In genomic region chr3L:14050944-14051548, dm6 we compare ENCODE assay signal across 4 fruit fly cellular contexts.
TF ChIP-seq lines count a peak whose summit lies in the region.

CG6833 (plus strand) TSS chr3L:14051206.

TF ChIP-seq in whole organism, adult, 20 proteins besides CTCF, POLR2A, EP300 and RAD21 (continued from another document):
- no peak for TF ChIP-seq ovo (GFP tag; optimal IDR thresholded peaks at IDR 0.05; lab: Kevin White, UChicago)
- no peak for TF ChIP-seq CG33017 (tag; optimal IDR thresholded peaks at IDR 0.05; lab: Kevin White, UChicago)

TF ChIP-seq in whole organism, embryonic, 481 proteins besides CTCF, POLR2A, EP300 and RAD21 (continued from another document and continues in another):
- TF ChIP-seq dmrt99B (tag; optimal IDR thresholded peaks at IDR 0.05; lab: Kevin White, UChicago) (peak; percentile 57), MBD-R2 (GFP tag; IDR thresholded peaks at IDR 0.05; lab: Robert Waterston, UW) (peak; percentile 93), CG14710 (tag; optimal IDR thresholded peaks at IDR 0.05; lab: Kevin White, UChicago) (peak; percentile 77), pfk (GFP tag; optimal IDR thresholded peaks at IDR 0.05; lab: Kevin White, UChicago) (no peak), CG42726 (GFP tag; IDR thresholded peaks at IDR 0.05; lab: Robert Waterston, UW; ENCODE audit: partially characterized antibody) (0 out of 2 replicates have a peak, but pooled peaks have one; percentile 30), Hr39 (optimal IDR thresholded peaks at IDR 0.05; lab: Kevin White, UChicago) (no peak), CG14965 (GFP tag; optimal IDR thresholded peaks at IDR 0.05; lab: Kevin White, UChicago; ENCODE audit: borderline replicate concordance) (no peak), twi (tag; optimal IDR thresholded peaks at IDR 0.05; lab: Kevin White, UChicago) (no peak), CG8944 (GFP tag; optimal IDR thresholded peaks at IDR 0.05; lab: Kevin White, UChicago) (peak; percentile 78), stwl (tag; optimal IDR thresholded peaks at IDR 0.05; lab: Kevin White, UChicago) (peak; percentile 40), Mad (GFP tag; optimal IDR thresholded peaks at IDR 0.05; lab: Kevin White, UChicago) (peak; percentile 60), lab (GFP tag; optimal IDR thresholded peaks at IDR 0.05; lab: Kevin White, UChicago) (peak; percentile 74), CG7271 (tag; optimal IDR thresholded peaks at IDR 0.05; lab: Kevin White, UChicago) (peak; percentile 68), ac (GFP tag; optimal IDR thresholded peaks at IDR 0.05; lab: Kevin White, UChicago) (no peak), HLH54F (GFP tag; optimal IDR thresholded peaks at IDR 0.05; lab: Kevin White, UChicago) (peak; percentile 73), cwo (GFP tag; optimal IDR thresholded peaks at IDR 0.05; lab: Kevin White, UChicago) (peak; percentile 11), wor (GFP tag; IDR thresholded peaks at IDR 0.05; lab: Robert Waterston, UW) (no peak), tll (GFP tag; optimal IDR thresholded peaks at IDR 0.05; lab: Kevin White, UChicago) (no peak), CG8478 (optimal IDR thresholded peaks at IDR 0.05; lab: Kevin White, UChicago) (no peak), Poxn (GFP tag; IDR thresholded peaks at IDR 0.05; lab: Robert Waterston, UW) (no peak), Lim3 (GFP tag; IDR thresholded peaks at IDR 0.05; lab: Robert Waterston, UW) (no peak), CG1832 (GFP tag; optimal IDR thresholded peaks at IDR 0.05; lab: Kevin White, UChicago) (no peak), Hand (GFP tag; optimal IDR thresholded peaks at IDR 0.05; lab: Kevin White, UChicago) (no peak), YL-1 (GFP tag; optimal IDR thresholded peaks at IDR 0.05; lab: Kevin White, UChicago) (peak; percentile 7), tio (GFP tag; optimal IDR thresholded peaks at IDR 0.05; lab: Kevin White, UChicago) (no peak), schlank (tag; optimal IDR thresholded peaks at IDR 0.05; lab: Kevin White, UChicago) (peak; percentile 35), pnt (GFP tag; optimal IDR thresholded peaks at IDR 0.05; lab: Kevin White, UChicago) (peak; percentile 75), CG2116 (GFP tag; optimal IDR thresholded peaks at IDR 0.05; lab: Kevin White, UChicago) (peak; percentile 30), sob (GFP tag; IDR thresholded peaks at IDR 0.05; lab: Robert Waterston, UW) (peak; percentile 86), zfh1 (GFP tag; IDR thresholded peaks at IDR 0.05; lab: Robert Waterston, UW) (peak; percentile 81), Side (GFP tag; optimal IDR thresholded peaks at IDR 0.05; lab: Kevin White, UChicago) (peak; percentile 74), odd (GFP tag; optimal IDR thresholded peaks at IDR 0.05; lab: Kevin White, UChicago) (no peak), tin (GFP tag; optimal IDR thresholded peaks at IDR 0.05; lab: Kevin White, UChicago) (peak; percentile 86), Chrac-16 (GFP tag; optimal IDR thresholded peaks at IDR 0.05; lab: Kevin White, UChicago) (peak; percentile 51), CG8290 (GFP tag; optimal IDR thresholded peaks at IDR 0.05; lab: Kevin White, UChicago) (peak; percentile 65), CG8290 (tag; optimal IDR thresholded peaks at IDR 0.05; lab: Kevin White, UChicago) (peak in 1 of 2 experiments; percentile 92), nau (GFP tag; optimal IDR thresholded peaks at IDR 0.05; lab: Kevin White, UChicago) (no peak), en (GFP tag; optimal IDR thresholded peaks at IDR 0.05; lab: Kevin White, UChicago) (no peak), Camta (GFP tag; optimal IDR thresholded peaks at IDR 0.05; lab: Kevin White, UChicago) (peak; percentile 36), CG31441 (GFP tag; IDR thresholded peaks at IDR 0.05; lab: Robert Waterston, UW) (peak; percentile 100), CG7963 (GFP tag; IDR thresholded peaks at IDR 0.05; lab: Robert Waterston, UW; ENCODE audit: partially characterized antibody) (no peak), Dek (tag; optimal IDR thresholded peaks at IDR 0.05; lab: Kevin White, UChicago) (peak; percentile 37), dm (GFP tag; optimal IDR thresholded peaks at IDR 0.05; lab: Kevin White, UChicago) (peak; percentile 64)

TF ChIP-seq in whole organism, prepupa, 60 proteins besides CTCF, POLR2A, EP300 and RAD21 (continued from another document):
- TF ChIP-seq dsx (GFP tag; optimal IDR thresholded peaks at IDR 0.05; lab: Kevin White, UChicago; ENCODE audit: poor library complexity, severe bottlenecking) (peak; percentile 11), CG11294 (GFP tag; IDR thresholded peaks at IDR 0.05; lab: Robert Waterston, UW) (peak; percentile 28; the same call in 1 of the 2 replicates), CG11762 (GFP tag; optimal IDR thresholded peaks at IDR 0.05; lab: Kevin White, UChicago; ENCODE audit: insufficient read depth) (peak; percentile 32), CG11902 (GFP tag; optimal IDR thresholded peaks at IDR 0.05; lab: Kevin White, UChicago) (peak; percentile 68), CG6163 (GFP tag; IDR thresholded peaks at IDR 0.05; lab: Robert Waterston, UW) (peak; percentile 82), net (GFP tag; optimal IDR thresholded peaks at IDR 0.05; lab: Kevin White, UChicago) (peak; percentile 54), Ets21C (GFP tag; optimal IDR thresholded peaks at IDR 0.05; lab: Kevin White, UChicago) (peak; percentile 65), Sox102F (GFP tag; optimal IDR thresholded peaks at IDR 0.05; lab: Kevin White, UChicago) (no peak), CG8632 (GFP tag; optimal IDR thresholded peaks at IDR 0.05; lab: Kevin White, UChicago) (peak; percentile 13), Hr38 (GFP tag; optimal IDR thresholded peaks at IDR 0.05; lab: Kevin White, UChicago) (no peak), Lpt (GFP tag; optimal IDR thresholded peaks at IDR 0.05; lab: Kevin White, UChicago) (peak; percentile 15), esn (GFP tag; optimal IDR thresholded peaks at IDR 0.05; lab: Kevin White, UChicago) (peak; percentile 71), CG16779 (tag; optimal IDR thresholded peaks at IDR 0.05; lab: Kevin White, UChicago) (no peak), salr (GFP tag; optimal IDR thresholded peaks at IDR 0.05; lab: Kevin White, UChicago) (no peak), CG9139 (GFP tag; optimal IDR thresholded peaks at IDR 0.05; lab: Kevin White, UChicago) (no peak), CG6792 (GFP tag; optimal IDR thresholded peaks at IDR 0.05; lab: Kevin White, UChicago) (peak; percentile 15), CG15336 (GFP tag; IDR thresholded peaks at IDR 0.05; lab: Robert Waterston, UW) (peak; percentile 28; the same call in 1 of the 2 replicates), CG1621 (tag; optimal IDR thresholded peaks at IDR 0.05; lab: Kevin White, UChicago) (peak; percentile 27), cyc (GFP tag; optimal IDR thresholded peaks at IDR 0.05; lab: Kevin White, UChicago) (peak; percentile 87), CG10669 (GFP tag; optimal IDR thresholded peaks at IDR 0.05; lab: Kevin White, UChicago) (peak; percentile 56), CG4318 (GFP tag; optimal IDR thresholded peaks at IDR 0.05; lab: Kevin White, UChicago) (peak; percentile 40), Eip78C (GFP tag; lab: Kevin White, UChicago) (peak; percentile 80), svp (GFP tag; lab: Kevin White, UChicago) (peak; percentile 79), Sox15 (GFP tag; optimal IDR thresholded peaks at IDR 0.05; lab: Kevin White, UChicago) (peak; percentile 51), CG8119 (GFP tag; IDR thresholded peaks at IDR 0.05; lab: Robert Waterston, UW) (peak; percentile 54; the same call in 2 of the 3 replicates), fkh (GFP tag; optimal IDR thresholded peaks at IDR 0.05; lab: Kevin White, UChicago) (peak; percentile 82), ss (GFP tag; optimal IDR thresholded peaks at IDR 0.05; lab: Kevin White, UChicago) (peak in 1 of 2 experiments; percentile 34), CG31627 (GFP tag; optimal IDR thresholded peaks at IDR 0.05; lab: Kevin White, UChicago) (peak; percentile 84), spab (GFP tag; optimal IDR thresholded peaks at IDR 0.05; lab: Kevin White, UChicago) (no peak), acj6 (GFP tag; optimal IDR thresholded peaks at IDR 0.05; lab: Kevin White, UChicago) (peak; percentile 34), Gug (GFP tag; IDR thresholded peaks at IDR 0.05; lab: Robert Waterston, UW) (no peak), achi (GFP tag; optimal IDR thresholded peaks at IDR 0.05; lab: Kevin White, UChicago) (peak; percentile 56), CG6276 (GFP tag; optimal IDR thresholded peaks at IDR 0.05; lab: Kevin White, UChicago) (no peak), Met (GFP tag; optimal IDR thresholded peaks at IDR 0.05; lab: Kevin White, UChicago) (peak; percentile 65), eg (GFP tag; IDR thresholded peaks at IDR 0.05; lab: Robert Waterston, UW) (peak; percentile 71), CG10631 (GFP tag; optimal IDR thresholded peaks at IDR 0.05; lab: Kevin White, UChicago) (peak; percentile 60), dac (GFP tag; optimal IDR thresholded peaks at IDR 0.05; lab: Kevin White, UChicago) (no peak), vri (GFP tag; optimal IDR thresholded peaks at IDR 0.05; lab: Kevin White, UChicago) (no peak), Eip93F (GFP tag; optimal IDR thresholded peaks at IDR 0.05; lab: Kevin White, UChicago) (no peak), Ets96B (tag; optimal IDR thresholded peaks at IDR 0.05; lab: Kevin White, UChicago) (peak; percentile 44), CG32006 (GFP tag; optimal IDR thresholded peaks at IDR 0.05; lab: Kevin White, UChicago) (peak; percentile 58)

TF ChIP-seq in whole organism, wandering third instar larva, 38 proteins besides CTCF, POLR2A, EP300 and RAD21 (continued from another document):
- no peak for TF ChIP-seq Mio (GFP tag; optimal IDR thresholded peaks at IDR 0.05; lab: Kevin White, UChicago)
- TF ChIP-seq Dfd (GFP tag; optimal IDR thresholded peaks at IDR 0.05; lab: Kevin White, UChicago), result no peak
- peak; percentile 22 for TF ChIP-seq OdsH (GFP tag; optimal IDR thresholded peaks at IDR 0.05; lab: Kevin White, UChicago)
- TF ChIP-seq brk (GFP tag; optimal IDR thresholded peaks at IDR 0.05; lab: Kevin White, UChicago), result no peak
- TF ChIP-seq br (GFP tag; optimal IDR thresholded peaks at IDR 0.05; lab: Kevin White, UChicago), result peak; percentile 50
- TF ChIP-seq lola (GFP tag; optimal IDR thresholded peaks at IDR 0.05; lab: Kevin White, UChicago), result no peak
- TF ChIP-seq CG9705 (GFP tag; optimal IDR thresholded peaks at IDR 0.05; lab: Kevin White, UChicago), result peak; percentile 33
- TF ChIP-seq Dif (GFP tag; optimal IDR thresholded peaks at IDR 0.05; lab: Kevin White, UChicago; ENCODE audit: partially characterized antibody), result no peak
- no peak for TF ChIP-seq CG32264 (GFP tag; optimal IDR thresholded peaks at IDR 0.05; lab: Kevin White, UChicago)
- no peak for TF ChIP-seq Vsx2 (GFP tag; optimal IDR thresholded peaks at IDR 0.05; lab: Kevin White, UChicago; ENCODE audit: partially characterized antibody)
- TF ChIP-seq Sp1 (GFP tag; optimal IDR thresholded peaks at IDR 0.05; lab: Kevin White, UChicago), result peak; percentile 29
- no peak for TF ChIP-seq tai (GFP tag; optimal IDR thresholded peaks at IDR 0.05; lab: Kevin White, UChicago)
- TF ChIP-seq Hr78 (GFP tag; optimal IDR thresholded peaks at IDR 0.05; lab: Kevin White, UChicago), result no peak
- no peak for TF ChIP-seq CrebA (GFP tag; optimal IDR thresholded peaks at IDR 0.05; lab: Kevin White, UChicago; ENCODE audit: borderline replicate concordance)
- peak in 1 of 2 experiments; percentile 71 for TF ChIP-seq foxo (GFP tag; optimal IDR thresholded peaks at IDR 0.05; lab: Kevin White, UChicago)
